Worm (Caenorhabditis elegans): ENCODE results near the gene Y51H4A.13.
"Not testable (repeated sequence)": the region's sequence is repeated elsewhere in the genome, so short reads cannot be mapped to it uniquely, and the experiment has no call there.

Gene Y51H4A.13

DNA sequence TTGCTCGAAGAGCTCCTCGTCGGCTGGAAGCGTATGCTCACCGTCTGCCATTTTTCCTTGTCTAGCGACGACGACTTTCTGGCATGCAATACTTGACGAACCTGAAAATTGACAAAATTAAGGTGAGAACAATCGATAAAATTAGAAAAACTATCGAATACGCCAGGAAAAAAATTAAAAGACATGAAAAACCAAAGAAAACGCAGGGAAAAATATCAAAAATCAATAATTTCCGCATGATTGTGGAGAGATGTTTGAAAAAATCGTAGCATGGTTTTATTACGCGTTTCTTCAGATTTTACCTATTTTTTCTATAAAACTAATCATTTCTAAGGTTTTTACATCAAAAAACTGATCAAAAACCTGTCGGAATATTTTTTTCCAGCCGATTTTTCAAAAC, 9.6 kb upstream of the Y51H4A.13 start, which contains the start of gene set-26:
TSS of gene set-26 (minus strand) at position 101 of the 400 bp plus-strand sequence.
- not testable (repeated sequence) for TF ChIP-seq pax-3 (tag; optimal IDR thresholded peaks at IDR 0.05); efl-1 (optimal IDR thresholded peaks at IDR 0.05); efl-1 (GFP tag; optimal IDR thresholded peaks at IDR 0.05 in 1 of 2); F16B12.6 (tag; optimal IDR thresholded peaks at IDR 0.05)

- TF ChIP-seq zip-4 (GFP tag; optimal IDR thresholded peaks at IDR 0.05) (peak; percentile 60), egl-13 (tag; optimal IDR thresholded peaks at IDR 0.05) (no peak)
These were observed 531 bp downstream of the Y51H4A.13 start for ce11 chrIV:16645492-16646191.

DNA sequence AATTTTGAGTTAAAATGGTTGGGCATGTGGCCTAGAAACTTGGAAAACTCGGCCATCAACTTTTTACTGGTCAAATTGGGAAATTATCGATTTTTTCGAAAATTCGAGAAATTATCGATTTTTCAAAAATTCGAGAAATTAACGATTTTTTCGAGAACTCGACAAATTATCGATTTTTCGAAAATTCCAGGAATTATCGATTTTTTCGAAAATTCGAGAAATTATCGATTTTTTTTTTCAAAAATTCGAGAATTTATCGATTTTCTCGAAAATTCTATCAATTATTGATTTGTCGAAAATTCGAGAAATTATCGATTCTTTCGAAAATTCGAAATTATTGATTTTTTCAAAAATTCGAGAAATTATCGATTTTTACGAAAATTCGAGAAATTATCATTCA, 2.4 kb downstream of the Y51H4A.13 start:
- TF ChIP-seq isw-1 (GFP tag; IDR thresholded peaks at IDR 0.05) = no peak
- no peak for TF ChIP-seq vab-15 (tag; optimal IDR thresholded peaks at IDR 0.05)

DNA sequence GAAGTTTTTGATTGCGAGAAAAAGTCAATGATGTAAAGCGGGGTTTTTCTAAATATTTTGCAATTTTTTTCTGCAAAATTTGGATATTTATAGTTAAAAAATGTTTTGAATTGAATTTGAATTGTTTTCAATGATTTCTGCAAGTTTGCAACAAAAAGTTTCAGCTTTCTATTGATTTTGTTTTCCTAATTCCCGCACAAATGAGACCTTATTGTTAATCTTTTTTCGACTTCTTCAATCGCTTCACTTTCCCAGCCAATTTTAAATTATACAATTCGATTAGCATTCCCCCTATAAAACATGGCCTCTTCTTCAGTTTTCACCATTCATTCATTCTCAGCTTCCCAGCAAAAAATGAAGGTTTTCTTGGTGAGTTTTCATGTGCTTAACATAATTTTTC, 15.6 kb downstream of the Y51H4A.13 start, which contains the start of gene fipr-27:
TSS of gene fipr-27 (plus strand) at position 301 of the 400 bp plus-strand sequence.
- TF ChIP-seq F16B12.6 (tag; optimal IDR thresholded peaks at IDR 0.05) = no peak
- no peak for TF ChIP-seq blmp-1 (tag; optimal IDR thresholded peaks at IDR 0.05)
- TF ChIP-seq snu-23 (GFP tag; optimal IDR thresholded peaks at IDR 0.05) = no peak
- TF ChIP-seq Y116A8C.19 (tag; optimal IDR thresholded peaks at IDR 0.05; ENCODE audit: borderline replicate concordance) = no peak
- no peak for TF ChIP-seq unc-30 (tag; optimal IDR thresholded peaks at IDR 0.05)
- TF ChIP-seq nhr-47 (tag; optimal IDR thresholded peaks at IDR 0.05) = no peak
- TF ChIP-seq nhr-84 (tag; optimal IDR thresholded peaks at IDR 0.05) = no peak

- TF ChIP-seq sptf-1 (tag; optimal IDR thresholded peaks at IDR 0.05) = no peak
- no peak for TF ChIP-seq lin-14 (GFP tag; optimal IDR thresholded peaks at IDR 0.05)
- TF ChIP-seq ceh-82 (tag; optimal IDR thresholded peaks at IDR 0.05) = no peak
- TF ChIP-seq elt-2 (tag; optimal IDR thresholded peaks at IDR 0.05) = no peak
- TF ChIP-seq fkh-10 (GFP tag; optimal IDR thresholded peaks at IDR 0.05) = no peak
- no peak for TF ChIP-seq mep-1 (tag; optimal IDR thresholded peaks at IDR 0.05)
- TF ChIP-seq ztf-11 (tag; optimal IDR thresholded peaks at IDR 0.05) = no peak
- TF ChIP-seq nhr-76 (tag; optimal IDR thresholded peaks at IDR 0.05) = no peak
- no peak for TF ChIP-seq blmp-1 (tag; optimal IDR thresholded peaks at IDR 0.05)
- no peak for TF ChIP-seq F16B12.6 (tag; optimal IDR thresholded peaks at IDR 0.05)
- no peak for TF ChIP-seq xbp-1 (tag; optimal IDR thresholded peaks at IDR 0.05)
- TF ChIP-seq hpl-2 (GFP tag; optimal IDR thresholded peaks at IDR 0.05) = no peak
These were observed 16.4 kb downstream of the Y51H4A.13 start for ce11 chrIV:16629815-16630214.

ce11 chrIV:16629090-16629489, 17.1 kb downstream of the Y51H4A.13 start, which contains the start of gene Y51H4A.936:
Gene Y51H4A.936 (plus strand): TSS chrIV:16629390.
- TF ChIP-seq pqm-1 (tag; optimal IDR thresholded peaks at IDR 0.05) (no peak), hlh-17 (GFP tag; optimal IDR thresholded peaks at IDR 0.05; ENCODE audit: borderline replicate concordance) (no peak), sptf-1 (tag; optimal IDR thresholded peaks at IDR 0.05) (no peak), nhr-85 (tag) (no peak), alr-1 (tag; optimal IDR thresholded peaks at IDR 0.05; ENCODE audit: borderline replicate concordance) (no peak), ceh-82 (tag; optimal IDR thresholded peaks at IDR 0.05) (no peak), ama-1 (optimal IDR thresholded peaks at IDR 0.05) (no peak), efl-3 (GFP tag; optimal IDR thresholded peaks at IDR 0.05) (no peak), efl-1 (optimal IDR thresholded peaks at IDR 0.05) (no peak), efl-1 (GFP tag; optimal IDR thresholded peaks at IDR 0.05 in 1 of 2) (no peak), F16B12.6 (tag; optimal IDR thresholded peaks at IDR 0.05) (no peak), mdl-1 (tag; optimal IDR thresholded peaks at IDR 0.05) (no peak), nhr-28 (tag; optimal IDR thresholded peaks at IDR 0.05) (no peak), unc-98 (GFP tag; IDR thresholded peaks at IDR 0.05) (no peak), vab-15 (tag; optimal IDR thresholded peaks at IDR 0.05) (no peak), blmp-1 (tag; optimal IDR thresholded peaks at IDR 0.05) (no peak), nhr-11 (tag; optimal IDR thresholded peaks at IDR 0.05) (no peak), ceh-90 (tag; optimal IDR thresholded peaks at IDR 0.05) (no peak)
